Worm (Caenorhabditis elegans): ENCODE data around the gene tpk-1.
A peak's percentile ranks its signal among the peaks of the same experiment; 100 is the strongest.

Gene tpk-1

ce11 chrIII:8869663-8870062 is 42.3 kb upstream of the tpk-1 start:
- TF ChIP-seq Y116A8C.19 (tag; optimal IDR thresholded peaks at IDR 0.05; ENCODE audit: borderline replicate concordance) (no peak), egl-13 (tag; optimal IDR thresholded peaks at IDR 0.05) (no peak), vab-15 (tag; optimal IDR thresholded peaks at IDR 0.05) (no peak), alr-1 (tag; optimal IDR thresholded peaks at IDR 0.05; ENCODE audit: borderline replicate concordance) (no peak), ceh-90 (tag; optimal IDR thresholded peaks at IDR 0.05) (no peak), sptf-1 (tag; optimal IDR thresholded peaks at IDR 0.05) (no peak), ets-5 (GFP tag; IDR thresholded peaks at IDR 0.05) (no peak), nhr-76 (tag; optimal IDR thresholded peaks at IDR 0.05) (no peak), nhr-71 (tag; optimal IDR thresholded peaks at IDR 0.05) (no peak), rnt-1 (tag; optimal IDR thresholded peaks at IDR 0.05) (no peak), nhr-12 (tag; optimal IDR thresholded peaks at IDR 0.05) (no peak), unc-86 (tag; optimal IDR thresholded peaks at IDR 0.05) (no peak), hlh-4 (tag; optimal IDR thresholded peaks at IDR 0.05) (no peak), elt-3 (tag; optimal IDR thresholded peaks at IDR 0.05) (no peak), nhr-19 (GFP tag; conservative IDR thresholded peaks at IDR 0.05) (no peak)

ce11 chrIII:8873045-8873457 is 38.9 kb upstream of the tpk-1 start:
- TF ChIP-seq nhr-71 (tag; optimal IDR thresholded peaks at IDR 0.05) (peak; percentile 19), nhr-47 (tag; optimal IDR thresholded peaks at IDR 0.05) (peak; percentile 11), ceh-82 (tag; optimal IDR thresholded peaks at IDR 0.05) (peak in 1 of 3 experiments; percentile 64), ceh-63 (GFP tag; optimal IDR thresholded peaks at IDR 0.05) (peak; percentile 28), tbx-2 (tag; optimal IDR thresholded peaks at IDR 0.05) (peak; percentile 32), hpl-2 (GFP tag; optimal IDR thresholded peaks at IDR 0.05) (no peak), swsn-7 (tag; optimal IDR thresholded peaks at IDR 0.05) (peak; percentile 39), nhr-85 (tag) (peak; percentile 73), sox-4 (tag; optimal IDR thresholded peaks at IDR 0.05) (no peak), snu-23 (GFP tag; optimal IDR thresholded peaks at IDR 0.05) (peak; percentile 8), lin-14 (GFP tag; optimal IDR thresholded peaks at IDR 0.05) (peak; percentile 75), fkh-10 (GFP tag; optimal IDR thresholded peaks at IDR 0.05) (peak; percentile 26), elt-2 (tag; optimal IDR thresholded peaks at IDR 0.05) (no peak), efl-1 (optimal IDR thresholded peaks at IDR 0.05) (no peak), efl-1 (GFP tag; optimal IDR thresholded peaks at IDR 0.05 in 1 of 2) (peak in 1 of 2 experiments; percentile 72), lin-35 (GFP tag; optimal IDR thresholded peaks at IDR 0.05) (peak in 1 of 2 experiments; percentile 8), ceh-90 (tag; optimal IDR thresholded peaks at IDR 0.05) (no peak)

ce11 chrIII:8873990-8874668 is 37.8 kb upstream of the tpk-1 start:
- no peak for TF ChIP-seq ces-1 (GFP tag; optimal IDR thresholded peaks at IDR 0.05)
- TF ChIP-seq lin-14 (GFP tag; optimal IDR thresholded peaks at IDR 0.05) = peak; percentile 97
- TF ChIP-seq elt-2 (tag; optimal IDR thresholded peaks at IDR 0.05) = no peak
- no peak for TF ChIP-seq tlp-1 (tag; optimal IDR thresholded peaks at IDR 0.05)
- no peak for TF ChIP-seq unc-98 (GFP tag; IDR thresholded peaks at IDR 0.05)
- TF ChIP-seq sptf-1 (tag; optimal IDR thresholded peaks at IDR 0.05) = no peak
- TF ChIP-seq ceh-63 (GFP tag; optimal IDR thresholded peaks at IDR 0.05) = no peak
- no peak for TF ChIP-seq unc-130 (tag; optimal IDR thresholded peaks at IDR 0.05)
- no peak for TF ChIP-seq alr-1 (tag; optimal IDR thresholded peaks at IDR 0.05; ENCODE audit: borderline replicate concordance)
- peak; percentile 92 for TF ChIP-seq nhr-71 (tag; optimal IDR thresholded peaks at IDR 0.05)
- peak; percentile 85 for TF ChIP-seq nhr-47 (tag; optimal IDR thresholded peaks at IDR 0.05)
- no peak for TF ChIP-seq fkh-4 (tag; optimal IDR thresholded peaks at IDR 0.05; ENCODE audit: borderline replicate concordance)
- no peak for TF ChIP-seq aha-1 (tag; optimal IDR thresholded peaks at IDR 0.05)
- peak; percentile 43 to 53 (median 51) for TF ChIP-seq dpl-1 (GFP tag; optimal IDR thresholded peaks at IDR 0.05)
- TF ChIP-seq irx-1 (tag; optimal IDR thresholded peaks at IDR 0.05) = peak; percentile 54
- peak; percentile 94 for TF ChIP-seq snu-23 (GFP tag; optimal IDR thresholded peaks at IDR 0.05)
- TF ChIP-seq sup-37 (GFP tag; optimal IDR thresholded peaks at IDR 0.05) = no peak
- peak; percentile 82 for TF ChIP-seq rnt-1 (tag; optimal IDR thresholded peaks at IDR 0.05)
- TF ChIP-seq mef-2 (tag; optimal IDR thresholded peaks at IDR 0.05) = peak; percentile 72
- TF ChIP-seq nhr-85 (tag) = peak; percentile 80
- peak; percentile 88 for TF ChIP-seq unc-86 (tag; optimal IDR thresholded peaks at IDR 0.05)
- peak; percentile 88 for TF ChIP-seq swsn-7 (tag; optimal IDR thresholded peaks at IDR 0.05)
- TF ChIP-seq lir-3 (tag; optimal IDR thresholded peaks at IDR 0.05; ENCODE audit: poor library complexity) = peak; percentile 65
- peak; percentile 25 for TF ChIP-seq snpc-4 (tag; optimal IDR thresholded peaks at IDR 0.05)
- no peak for TF ChIP-seq lin-15B (tag; optimal IDR thresholded peaks at IDR 0.05)
- TF ChIP-seq lsy-2 (tag; optimal IDR thresholded peaks at IDR 0.05) = peak; percentile 74 to 88
- TF ChIP-seq ets-5 (GFP tag; IDR thresholded peaks at IDR 0.05) = no peak
- peak in 1 of 2 experiments; percentile 35 for TF ChIP-seq mdl-1 (tag; optimal IDR thresholded peaks at IDR 0.05)
- TF ChIP-seq lin-39 (tag; optimal IDR thresholded peaks at IDR 0.05) = peak; percentile 70
- TF ChIP-seq skn-1 (tag; optimal IDR thresholded peaks at IDR 0.05) = no peak

Data from whole organism, L1 larva.